Worm (Caenorhabditis elegans): ENCODE data around the gene R05G6.10.

DNA sequence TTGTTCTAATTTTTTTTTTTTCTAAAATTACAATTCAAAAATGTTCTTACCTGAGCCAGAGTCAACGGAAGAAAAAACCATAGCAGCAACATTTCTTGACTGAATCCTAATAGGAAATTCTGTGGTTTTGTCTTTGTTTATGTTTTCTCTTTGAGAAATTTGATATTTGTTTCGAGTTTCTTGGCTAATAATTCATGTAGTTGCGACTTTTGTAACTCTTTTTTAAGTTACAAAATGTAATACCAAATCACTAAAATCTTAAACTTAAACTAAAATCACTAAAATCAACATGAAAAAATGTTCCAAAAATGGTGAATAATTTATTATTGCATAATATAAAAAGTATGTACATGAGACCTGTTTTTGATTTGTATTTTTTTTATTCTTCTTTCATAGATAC, 44.6 kb downstream of the R05G6.10 start, which contains the start of gene egas-4:
- TF ChIP-seq med-1 (GFP tag; optimal IDR thresholded peaks at IDR 0.05; ENCODE audit: insufficient read depth) (no peak), ref-1 (GFP tag; conservative IDR thresholded peaks at IDR 0.05) (no peak), tab-1 (GFP tag; IDR thresholded peaks at IDR 0.05) (no peak), klf-2 (GFP tag; conservative IDR thresholded peaks at IDR 0.05) (no peak), cog-1 (tag; optimal IDR thresholded peaks at IDR 0.05) (no peak), flt-1 (GFP tag; IDR thresholded peaks at IDR 0.05) (no peak), T22C8.4 (GFP tag; IDR thresholded peaks at IDR 0.05) (no peak), ztf-29 (GFP tag; IDR thresholded peaks at IDR 0.05) (no peak), ztf-23 (GFP tag; IDR thresholded peaks at IDR 0.05) (no peak)

All from whole organism, midembryonic.